Worm (Caenorhabditis elegans) whole organism, late embryonic: Measurements from ENCODE around the gene frm-2.

Source experiments
- C38D4.7 ChIP-seq: fragments of 200-800 bp; sonication (Bioruptor generic); optimal IDR thresholded peaks from 2 replicates; lab custom pipeline; 2018; ENCODE audit warnings: mild to moderate bottlenecking, missing genetic modification characterization, moderate library complexity, missing compliant biosample characterization
- F13H6.1 ChIP-seq: sonication (generic microtip); optimal IDR thresholded peaks from 2 replicates; lab custom pipeline; 2016; ENCODE audit warnings: missing genetic modification characterization, missing compliant biosample characterization
- T23F11.4 ChIP-seq: fragments of 200-800 bp; sonication (Bioruptor generic); optimal IDR thresholded peaks from 2 replicates; lab custom pipeline; 2018; ENCODE audit warnings: mild to moderate bottlenecking, missing genetic modification characterization, missing compliant biosample characterization
- ama-1 ChIP-seq: fragments of 150-350 bp; optimal IDR thresholded peaks from 2 replicates; lab custom pipeline; 2014
- ceh-18 ChIP-seq: sonication (generic microtip); optimal IDR thresholded peaks from 2 replicates; lab custom pipeline; 2016; ENCODE audit warnings: missing genetic modification characterization, missing compliant biosample characterization
- ceh-19 ChIP-seq: fragments of 200-800 bp; sonication (Bioruptor generic); optimal IDR thresholded peaks from 2 replicates; lab custom pipeline; 2018; ENCODE audit warnings: mild to moderate bottlenecking, missing genetic modification characterization, missing compliant biosample characterization
- ceh-22 ChIP-seq: sonication (generic microtip); optimal IDR thresholded peaks from 2 replicates; lab custom pipeline; 2017; ENCODE audit warnings: missing biosample characterization, missing genetic modification characterization
- ceh-31 ChIP-seq: sonication (generic microtip); optimal IDR thresholded peaks from 2 replicates; lab custom pipeline; 2016; ENCODE audit warnings: missing genetic modification characterization, missing compliant biosample characterization
- ceh-34 ChIP-seq: sonication (generic microtip); optimal IDR thresholded peaks from 2 replicates; lab custom pipeline; 2016; ENCODE audit warnings: mild to moderate bottlenecking, missing genetic modification characterization, missing compliant biosample characterization
- ceh-6 ChIP-seq: fragments of 200-800 bp; sonication (Bioruptor generic); optimal IDR thresholded peaks from 2 replicates; lab custom pipeline; 2018; ENCODE audit warnings: mild to moderate bottlenecking, missing genetic modification characterization, missing compliant biosample characterization
- dmd-4 ChIP-seq: sonication (generic microtip); optimal IDR thresholded peaks from 2 replicates; lab custom pipeline; 2016; ENCODE audit warnings: borderline replicate concordance, missing genetic modification characterization, missing compliant biosample characterization
- ets-4 ChIP-seq: sonication (generic microtip); optimal IDR thresholded peaks from 2 replicates; lab custom pipeline; 2016; ENCODE audit warnings: missing genetic modification characterization, missing compliant biosample characterization
- fax-1 ChIP-seq: sonication (generic microtip); optimal IDR thresholded peaks from 2 replicates; lab custom pipeline; 2016; ENCODE audit warnings: missing genotype, missing genetic modification characterization, missing compliant biosample characterization
- fkh-10 ChIP-seq: fragments of 150-350 bp; optimal IDR thresholded peaks from 2 replicates; lab custom pipeline; 2014; ENCODE audit warnings: missing biosample characterization, missing genetic modification reagents, missing genetic modification characterization
- gmeb-2 ChIP-seq: sonication (generic microtip); optimal IDR thresholded peaks from 2 replicates; lab custom pipeline; 2016; ENCODE audit warnings: missing genetic modification characterization, inconsistent platforms, missing compliant biosample characterization
- hlh-13 ChIP-seq: fragments of 200-800 bp; sonication (Bioruptor generic); optimal IDR thresholded peaks from 2 replicates; lab custom pipeline; 2018; ENCODE audit warnings: mild to moderate bottlenecking, missing genetic modification characterization, missing compliant biosample characterization
- hlh-15 ChIP-seq: sonication (generic microtip); optimal IDR thresholded peaks from 2 replicates; lab custom pipeline; 2016; ENCODE audit warnings: missing genetic modification characterization, missing compliant biosample characterization
- hlh-30 ChIP-seq: sonication (generic microtip); optimal IDR thresholded peaks from 2 replicates; lab custom pipeline; 2017; ENCODE audit warnings: antibody characterized with exemption, missing genetic modification characterization, missing compliant biosample characterization; ENCODE audit not compliant: insufficient read depth
- hlh-6 ChIP-seq: sonication (generic microtip); optimal IDR thresholded peaks from 2 replicates; lab custom pipeline; 2016; ENCODE audit warnings: missing genotype, missing genetic modification characterization, missing compliant biosample characterization
- lim-6 ChIP-seq: sonication (generic microtip); optimal IDR thresholded peaks from 2 replicates; lab custom pipeline; 2016; ENCODE audit warnings: missing genetic modification characterization, missing compliant biosample characterization
- madf-2 ChIP-seq: sonication (generic microtip); optimal IDR thresholded peaks from 2 replicates; lab custom pipeline; 2017; ENCODE audit warnings: missing genetic modification characterization, missing compliant biosample characterization
- mec-3 ChIP-seq: sonication (generic microtip); optimal IDR thresholded peaks from 2 replicates; lab custom pipeline; 2016; ENCODE audit warnings: borderline replicate concordance, missing genetic modification characterization, missing compliant biosample characterization
- npax-4 ChIP-seq: sonication (generic microtip); optimal IDR thresholded peaks from 2 replicates; lab custom pipeline; 2016; ENCODE audit warnings: missing genetic modification characterization, missing compliant biosample characterization
- pat-9 ChIP-seq: fragments of 200-800 bp; sonication (Bioruptor generic); optimal IDR thresholded peaks from 2 replicates; lab custom pipeline; 2018; ENCODE audit warnings: mild to moderate bottlenecking, missing genetic modification characterization, moderate library complexity, missing compliant biosample characterization
- pha-2 ChIP-seq: sonication (generic microtip); optimal IDR thresholded peaks from 2 replicates; lab custom pipeline; 2017; ENCODE audit warnings: mild to moderate bottlenecking, missing genetic modification characterization, missing compliant biosample characterization
- rnt-1 ChIP-seq: sonication (generic microtip); optimal IDR thresholded peaks from 2 replicates; lab custom pipeline; 2016; ENCODE audit warnings: missing genetic modification characterization, missing compliant biosample characterization
- sdc-2 ChIP-seq: sonication (generic microtip); optimal IDR thresholded peaks from 2 replicates; lab custom pipeline; 2016; ENCODE audit warnings: missing genotype, missing genetic modification characterization, missing compliant biosample characterization
- sox-2 ChIP-seq: fragments of 200-800 bp; sonication (Bioruptor generic); IDR thresholded peaks from 2 replicates; pipeline ENCODE4 v1.3.6; 2022; ENCODE audit warnings: missing genetic modification reagents, missing genetic modification characterization, missing compliant biosample characterization
- sox-4 ChIP-seq: sonication (generic microtip); optimal IDR thresholded peaks from 2 replicates; lab custom pipeline; 2017; ENCODE audit warnings: mild to moderate bottlenecking, missing genetic modification characterization, inconsistent platforms, missing compliant biosample characterization
- syd-9 ChIP-seq: sonication (generic microtip); optimal IDR thresholded peaks from 2 replicates; lab custom pipeline; 2016; ENCODE audit warnings: mild to moderate bottlenecking, missing genetic modification characterization, moderate library complexity, missing compliant biosample characterization
- tbx-2 ChIP-seq: sonication (generic microtip); optimal IDR thresholded peaks from 2 replicates; lab custom pipeline; 2016; ENCODE audit warnings: missing genetic modification characterization, missing compliant biosample characterization
- tbx-7 ChIP-seq: sonication (generic microtip); optimal IDR thresholded peaks from 2 replicates; lab custom pipeline; 2016; ENCODE audit warnings: missing genotype, missing genetic modification characterization, missing compliant biosample characterization
- ttx-3 ChIP-seq: sonication (generic microtip); optimal IDR thresholded peaks from 2 replicates; lab custom pipeline; 2016; ENCODE audit warnings: missing genetic modification reagents, missing genetic modification characterization, missing compliant biosample characterization
- unc-42 ChIP-seq: sonication (generic microtip); optimal IDR thresholded peaks from 2 replicates; lab custom pipeline; 2016; ENCODE audit warnings: missing genotype, missing genetic modification characterization, missing compliant biosample characterization
- unc-55 ChIP-seq: sonication (generic microtip); optimal IDR thresholded peaks from 2 replicates; lab custom pipeline; 2017; ENCODE audit warnings: missing biosample characterization, missing genetic modification reagents, missing genetic modification characterization
- unc-86 ChIP-seq: sonication (generic microtip); optimal IDR thresholded peaks from 2 replicates; lab custom pipeline; 2016; ENCODE audit warnings: missing genetic modification characterization, missing compliant biosample characterization

The frm-2 gene

DNA sequence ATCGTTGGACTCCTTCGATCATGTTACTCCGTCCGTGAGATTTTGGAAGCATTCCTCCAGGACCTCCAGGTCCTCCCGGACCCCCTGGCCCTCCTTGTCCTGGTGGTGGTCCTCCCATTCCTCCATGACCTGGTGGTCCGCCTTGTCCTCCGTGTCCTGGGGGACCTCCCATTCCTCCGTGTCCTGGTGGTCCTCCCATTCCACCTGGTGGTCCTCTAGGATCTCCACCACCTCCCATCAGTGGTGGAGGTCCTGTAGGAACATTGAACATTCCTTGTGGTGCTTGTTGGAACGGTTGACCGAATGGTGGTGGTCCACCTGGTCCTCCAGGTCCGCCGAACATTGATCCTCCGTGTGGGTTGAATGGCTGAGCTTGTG is 28.0 kb downstream of the frm-2 start:
- TF ChIP-seq tbx-2 (tag; lab: Kevin White, UChicago) (peak; percentile 13), hlh-6 (tag; lab: Kevin White, UChicago) (peak; percentile 25), ceh-31 (tag; lab: Kevin White, UChicago) (no peak)

DNA sequence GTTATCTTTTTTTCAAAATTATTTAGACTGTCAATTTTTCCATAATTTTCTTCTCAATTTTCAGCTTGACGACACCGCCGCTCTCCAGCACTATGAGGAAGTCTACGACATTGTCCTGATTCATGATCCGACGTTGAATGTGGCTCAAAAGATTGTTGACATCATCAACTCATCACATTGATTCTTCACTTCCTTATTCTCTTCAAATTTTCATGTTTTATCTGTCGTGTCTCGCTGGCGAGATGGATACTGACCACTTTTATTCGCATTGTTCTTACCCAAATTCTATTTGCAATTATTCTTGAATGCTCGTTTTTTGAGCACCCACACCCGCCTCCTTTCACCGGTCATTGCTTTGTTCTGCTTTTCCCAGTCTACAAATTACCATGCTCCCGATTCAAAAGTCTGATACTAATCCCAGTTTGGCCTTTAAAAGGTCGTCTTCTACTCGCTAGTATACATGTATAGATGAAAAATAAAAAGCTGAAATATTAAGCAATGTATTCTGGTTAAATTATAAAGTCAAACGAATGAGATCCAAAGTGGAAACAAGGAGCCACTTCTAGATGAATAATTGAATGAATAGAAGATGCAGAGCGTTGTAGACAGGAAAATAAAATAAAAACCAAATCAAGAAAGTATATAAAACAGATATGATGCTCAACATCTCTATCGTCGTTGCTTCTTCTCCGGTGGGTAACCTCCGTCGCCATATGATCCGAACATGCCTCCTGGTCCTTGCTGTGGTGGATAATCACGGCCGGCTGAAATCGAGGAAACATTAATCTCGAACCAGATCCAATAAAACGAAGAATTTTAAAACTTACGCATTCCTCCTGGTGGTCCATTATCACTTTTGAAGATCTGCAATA is 28.6 kb downstream of the frm-2 start:
- no peak for TF ChIP-seq unc-86 (tag; lab: Kevin White, UChicago)
- TF ChIP-seq F13H6.1 (tag; lab: Kevin White, UChicago), result no peak
- TF ChIP-seq ceh-34 (tag; lab: Kevin White, UChicago), result no peak
- no peak for TF ChIP-seq syd-9 (tag; lab: Kevin White, UChicago)
- TF ChIP-seq sdc-2, result no peak
- TF ChIP-seq madf-2 (tag; lab: Kevin White, UChicago), result no peak
- TF ChIP-seq sox-2 (GFP tag; lab: Robert Waterston, UW), result no peak
- no peak for TF ChIP-seq ama-1 (lab: Kevin White, UChicago)
- TF ChIP-seq dmd-4 (tag; lab: Kevin White, UChicago), result no peak
- TF ChIP-seq hlh-30 (tag; lab: Kevin White, UChicago), result no peak
- TF ChIP-seq C38D4.7 (GFP tag; lab: Kevin White, UChicago), result no peak
- TF ChIP-seq npax-4 (tag; lab: Kevin White, UChicago), result no peak
- no peak for TF ChIP-seq lim-6
- no peak for TF ChIP-seq hlh-13 (GFP tag; lab: Kevin White, UChicago)
- TF ChIP-seq ceh-22 (tag; lab: Kevin White, UChicago), result no peak
- no peak for TF ChIP-seq hlh-6 (tag; lab: Kevin White, UChicago)
- TF ChIP-seq ets-4 (tag; lab: Kevin White, UChicago), result no peak
- TF ChIP-seq fkh-10, result no peak
- no peak for TF ChIP-seq hlh-15 (tag; lab: Kevin White, UChicago)

DNA sequence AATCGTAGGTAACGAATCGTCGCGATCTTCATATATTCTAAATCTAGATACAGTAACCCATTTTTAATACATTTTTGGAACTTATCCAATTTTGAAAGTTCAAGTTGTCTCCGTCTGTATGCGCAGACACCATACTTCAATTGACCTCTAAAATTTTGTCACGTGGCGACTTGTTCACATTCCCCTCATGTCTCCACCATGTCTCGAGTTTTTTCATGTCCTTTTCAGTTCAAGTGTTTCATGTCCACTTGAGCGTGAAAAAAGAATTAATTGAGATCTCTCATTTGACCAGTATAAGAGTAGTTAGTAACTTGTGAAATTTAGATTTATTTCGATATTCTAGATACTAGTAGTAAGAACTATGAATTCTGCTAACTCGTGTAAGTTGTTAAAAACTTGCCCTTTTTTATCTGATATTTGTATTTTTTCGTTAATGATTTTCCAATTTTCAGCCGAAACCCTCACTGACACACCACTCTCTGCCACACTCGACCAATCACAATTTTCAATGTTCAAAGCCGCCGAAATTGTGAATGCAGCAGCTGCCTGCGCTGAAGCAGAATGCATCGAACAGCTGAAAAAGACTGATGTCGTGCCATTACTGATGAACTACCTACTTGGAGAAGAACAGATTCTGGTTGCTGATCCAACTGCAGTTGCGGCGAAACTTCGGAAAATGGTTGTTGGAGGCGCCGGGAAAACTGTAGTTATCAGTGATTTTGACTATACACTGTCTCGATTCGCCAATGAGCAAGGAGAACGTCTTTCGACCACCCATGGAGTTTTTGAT is 30.1 kb downstream of the frm-2 start:
- no peak for TF ChIP-seq ceh-22 (tag; lab: Kevin White, UChicago)
- TF ChIP-seq hlh-30 (tag; lab: Kevin White, UChicago), result peak; percentile 30

DNA sequence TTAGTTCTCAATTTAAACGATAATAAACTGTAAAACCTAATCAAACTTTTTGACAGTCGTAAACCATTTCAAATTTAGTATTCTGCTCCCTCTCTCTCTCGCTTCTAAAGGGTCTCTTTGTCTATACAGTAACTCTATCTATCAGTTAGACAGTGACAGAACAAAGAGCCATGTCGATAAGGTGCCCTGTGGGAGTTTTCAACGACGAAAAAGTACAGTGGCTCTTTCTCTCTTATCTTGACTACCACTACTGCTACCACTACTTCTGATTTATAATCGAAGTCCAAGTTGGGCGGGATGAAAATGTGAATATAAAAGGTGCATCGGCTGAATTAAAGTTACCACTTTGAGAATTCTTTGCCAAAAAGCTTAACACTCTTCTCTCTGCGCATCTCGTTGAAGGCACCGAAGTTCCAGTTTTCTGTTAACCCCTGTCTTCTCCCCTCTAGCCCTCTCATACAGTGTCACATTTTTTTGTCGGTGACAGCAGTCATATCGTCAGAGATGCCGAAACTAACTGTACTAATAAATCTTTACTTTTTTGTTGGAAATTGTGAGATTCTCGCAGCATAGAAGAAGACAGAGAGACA is 31.1 kb downstream of the frm-2 start:
- TF ChIP-seq ceh-22 (tag; lab: Kevin White, UChicago), result no peak
- TF ChIP-seq mec-3, result no peak
- TF ChIP-seq rnt-1, result no peak
- no peak for TF ChIP-seq fax-1
- TF ChIP-seq unc-86 (tag; lab: Kevin White, UChicago), result no peak
- TF ChIP-seq gmeb-2, result no peak
- TF ChIP-seq tbx-7 (tag; lab: Kevin White, UChicago), result no peak
- TF ChIP-seq hlh-13 (GFP tag; lab: Kevin White, UChicago), result no peak
- TF ChIP-seq pat-9 (tag; lab: Kevin White, UChicago), result no peak
- TF ChIP-seq T23F11.4 (GFP tag; lab: Kevin White, UChicago), result no peak
- TF ChIP-seq pha-2 (tag; lab: Kevin White, UChicago), result no peak
- no peak for TF ChIP-seq sox-4
- no peak for TF ChIP-seq unc-55

DNA sequence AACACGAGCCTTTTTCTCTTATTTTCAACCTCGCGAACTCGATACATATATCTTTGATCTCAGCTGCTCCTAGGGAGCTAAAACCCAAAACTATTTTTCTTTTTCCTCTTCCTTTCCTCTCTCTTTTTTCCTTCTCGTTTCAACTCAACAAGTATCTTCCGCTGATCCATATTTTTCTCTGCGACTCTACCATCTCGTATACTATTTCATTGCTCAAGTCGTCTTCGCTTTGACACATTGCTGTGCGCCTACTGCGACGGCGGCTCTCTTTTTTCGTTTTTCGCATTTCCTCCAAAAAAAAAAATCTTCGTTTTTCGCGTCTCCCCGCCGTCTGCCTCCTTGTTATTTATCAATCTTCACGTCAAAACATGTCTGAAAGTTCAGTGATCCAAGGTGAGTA is 32.1 kb downstream of the frm-2 start:
- TF ChIP-seq unc-42 (tag; lab: Kevin White, UChicago) (peak; percentile 30), ceh-19 (GFP tag; lab: Kevin White, UChicago) (no peak), ceh-6 (GFP tag; lab: Kevin White, UChicago) (no peak), unc-55 (peak; percentile 21), T23F11.4 (GFP tag; lab: Kevin White, UChicago) (no peak), ttx-3 (no peak), ama-1 (lab: Kevin White, UChicago) (no peak), ceh-18 (tag; lab: Kevin White, UChicago) (peak; percentile 40)
